Worm (Caenorhabditis elegans): Measurements from ENCODE around the gene F58B4.6.

F58B4.6 gene

ce11 chrV:10889036-10889435 is 35.8 kb upstream of the F58B4.6 start, which contains the start of gene F32D8.11:
Gene F32D8.11 (minus strand): TSS chrV:10889136.
- TF ChIP-seq che-1 (tag; optimal IDR thresholded peaks at IDR 0.05) = no peak
- TF ChIP-seq C08G9.2 (tag; optimal IDR thresholded peaks at IDR 0.05) = no peak
- no peak for TF ChIP-seq nhr-11 (tag; optimal IDR thresholded peaks at IDR 0.05)
- TF ChIP-seq nfya-1 (tag; optimal IDR thresholded peaks at IDR 0.05) = no peak
- TF ChIP-seq K09A11.1 (tag; optimal IDR thresholded peaks at IDR 0.05; ENCODE audit: insufficient read depth) = no peak

ce11 chrV:10889774-10890173 is 35.1 kb upstream of the F58B4.6 start:
- no peak for TF ChIP-seq pag-3 (tag; optimal IDR thresholded peaks at IDR 0.05; ENCODE audit: borderline replicate concordance)
- TF ChIP-seq ceh-31 (tag; optimal IDR thresholded peaks at IDR 0.05) = no peak
- no peak for TF ChIP-seq ceh-48 (tag; optimal IDR thresholded peaks at IDR 0.05)
- TF ChIP-seq ceh-14 (tag; optimal IDR thresholded peaks at IDR 0.05) = no peak
- TF ChIP-seq ceh-22 (tag; optimal IDR thresholded peaks at IDR 0.05) = no peak
- no peak for TF ChIP-seq unc-55 (GFP tag; optimal IDR thresholded peaks at IDR 0.05)
- TF ChIP-seq ceh-30 (tag; optimal IDR thresholded peaks at IDR 0.05) = no peak
- no peak for TF ChIP-seq eyg-1 (tag; optimal IDR thresholded peaks at IDR 0.05)

ce11 chrV:10890980-10891379 is 33.9 kb upstream of the F58B4.6 start, which contains the start of gene F32D8.12:
Gene F32D8.12 (minus strand): TSS chrV:10891027.
- TF ChIP-seq sdc-2 (tag; optimal IDR thresholded peaks at IDR 0.05) (no peak), C38D4.7 (GFP tag; optimal IDR thresholded peaks at IDR 0.05) (no peak), madf-2 (tag; optimal IDR thresholded peaks at IDR 0.05) (no peak), hlh-13 (GFP tag; optimal IDR thresholded peaks at IDR 0.05) (no peak), pat-9 (tag; optimal IDR thresholded peaks at IDR 0.05) (no peak), hlh-30 (tag; optimal IDR thresholded peaks at IDR 0.05; ENCODE audit: insufficient read depth) (no peak), fax-1 (tag; optimal IDR thresholded peaks at IDR 0.05) (no peak), ets-4 (tag; optimal IDR thresholded peaks at IDR 0.05) (no peak), ceh-31 (tag; optimal IDR thresholded peaks at IDR 0.05) (no peak), syd-9 (tag; optimal IDR thresholded peaks at IDR 0.05) (no peak)

ce11 chrV:10893510-10894128 is 31.2 kb upstream of the F58B4.6 start, which contains the start of gene F32D8.4:
Gene F32D8.4 (minus strand): TSS chrV:10893560.
- TF ChIP-seq pros-1 (tag; optimal IDR thresholded peaks at IDR 0.05) (no peak), dmd-4 (tag; optimal IDR thresholded peaks at IDR 0.05; ENCODE audit: borderline replicate concordance) (no peak), hlh-15 (tag; optimal IDR thresholded peaks at IDR 0.05) (no peak), pha-2 (tag; optimal IDR thresholded peaks at IDR 0.05) (no peak), eyg-1 (tag; optimal IDR thresholded peaks at IDR 0.05) (no peak), elt-4 (tag; optimal IDR thresholded peaks at IDR 0.05) (no peak), sox-2 (GFP tag; IDR thresholded peaks at IDR 0.05) (no peak), ceh-31 (tag; optimal IDR thresholded peaks at IDR 0.05) (no peak), fax-1 (tag; optimal IDR thresholded peaks at IDR 0.05) (no peak), odd-2 (tag; optimal IDR thresholded peaks at IDR 0.05) (no peak), ttx-3 (tag; optimal IDR thresholded peaks at IDR 0.05) (no peak)

- no peak for TF ChIP-seq F13H6.1 (tag; optimal IDR thresholded peaks at IDR 0.05)
- TF ChIP-seq C08G9.2 (tag; optimal IDR thresholded peaks at IDR 0.05) = peak; percentile 89
- TF ChIP-seq K02D7.2 (tag; optimal IDR thresholded peaks at IDR 0.05) = no peak
- no peak for TF ChIP-seq Y22D7AL.16 (tag; optimal IDR thresholded peaks at IDR 0.05)
- TF ChIP-seq sox-2 (GFP tag; IDR thresholded peaks at IDR 0.05) = no peak
- TF ChIP-seq ahr-1 (tag; optimal IDR thresholded peaks at IDR 0.05) = no peak
- TF ChIP-seq pros-1 (tag; optimal IDR thresholded peaks at IDR 0.05) = peak; percentile 24
- peak; percentile 66 for TF ChIP-seq hlh-8 (tag; optimal IDR thresholded peaks at IDR 0.05)
- TF ChIP-seq K09A11.1 (tag; optimal IDR thresholded peaks at IDR 0.05; ENCODE audit: insufficient read depth) = no peak
- TF ChIP-seq ref-2 (tag; optimal IDR thresholded peaks at IDR 0.05) = peak; percentile 74
- peak; percentile 80 for TF ChIP-seq tbx-2 (tag; optimal IDR thresholded peaks at IDR 0.05)
- TF ChIP-seq ceh-30 (tag; optimal IDR thresholded peaks at IDR 0.05) = no peak
- TF ChIP-seq ceh-14 (tag; optimal IDR thresholded peaks at IDR 0.05) = peak; percentile 59
- no peak for TF ChIP-seq ceh-6 (GFP tag; optimal IDR thresholded peaks at IDR 0.05)
- peak; percentile 15 for TF ChIP-seq ceh-34 (tag; optimal IDR thresholded peaks at IDR 0.05)
- no peak for TF ChIP-seq ceh-48 (tag; optimal IDR thresholded peaks at IDR 0.05)
- no peak for TF ChIP-seq pat-9 (tag; optimal IDR thresholded peaks at IDR 0.05)
- TF ChIP-seq fax-1 (tag; optimal IDR thresholded peaks at IDR 0.05) = peak; percentile 52
- no peak for TF ChIP-seq pha-2 (tag; optimal IDR thresholded peaks at IDR 0.05)
- no peak for TF ChIP-seq lin-11 (tag; optimal IDR thresholded peaks at IDR 0.05)
- peak; percentile 43 for TF ChIP-seq nfya-1 (tag; optimal IDR thresholded peaks at IDR 0.05)
- no peak for TF ChIP-seq hlh-13 (GFP tag; optimal IDR thresholded peaks at IDR 0.05)
- peak; percentile 49 for TF ChIP-seq zip-5 (tag; optimal IDR thresholded peaks at IDR 0.05)
- no peak for TF ChIP-seq madf-2 (tag; optimal IDR thresholded peaks at IDR 0.05)
- no peak for TF ChIP-seq T23F11.4 (GFP tag; optimal IDR thresholded peaks at IDR 0.05)
These were observed 30.2 kb upstream of the F58B4.6 start, which contains the start of the genes F32D8.14 and F32D8.5 for ce11 chrV:10894601-10895000. Gene F32D8.14 (minus strand): TSS chrV:10894788. Gene F32D8.5 (plus strand): TSS chrV:10894800.
